Fruit fly (Drosophila melanogaster): ENCODE data around the gene Lip2.

The Lip2 gene

dm6 chr2L:10694053-10694618, 15.1 kb downstream of the Lip2 start, which contains the start of gene CG17108:
Gene CG17108, minus strand, starts transcription at chr2L:10694103.
- TF ChIP-seq fd85E (GFP tag; optimal IDR thresholded peaks at IDR 0.05) (no peak), CG6808 (GFP tag; optimal IDR thresholded peaks at IDR 0.05) (peak; percentile 42), CG1621 (tag; optimal IDR thresholded peaks at IDR 0.05) (no peak), fd59A (GFP tag; optimal IDR thresholded peaks at IDR 0.05) (no peak), Ets96B (tag; optimal IDR thresholded peaks at IDR 0.05) (peak; percentile 53), CG4318 (GFP tag; optimal IDR thresholded peaks at IDR 0.05) (no peak), CG9139 (GFP tag; optimal IDR thresholded peaks at IDR 0.05) (peak; percentile 21), eg (GFP tag; IDR thresholded peaks at IDR 0.05) (no peak), Eip93F (GFP tag; optimal IDR thresholded peaks at IDR 0.05) (no peak), topi (GFP tag; optimal IDR thresholded peaks at IDR 0.05) (no peak), Sox14 (GFP tag; optimal IDR thresholded peaks at IDR 0.05) (no peak), svp (GFP tag) (peak; percentile 80), Eip78C (GFP tag) (peak; percentile 30), Smox (GFP tag; optimal IDR thresholded peaks at IDR 0.05) (no peak), dsx (GFP tag; optimal IDR thresholded peaks at IDR 0.05; ENCODE audit: poor library complexity, severe bottlenecking) (peak; percentile 8), ss (GFP tag; optimal IDR thresholded peaks at IDR 0.05) (peak in 1 of 2 experiments; percentile 22), CG34406 (GFP tag; optimal IDR thresholded peaks at IDR 0.05) (no peak), CG6792 (GFP tag; optimal IDR thresholded peaks at IDR 0.05) (no peak), salr (GFP tag; optimal IDR thresholded peaks at IDR 0.05) (no peak), achi (GFP tag; optimal IDR thresholded peaks at IDR 0.05) (no peak), CG8119 (GFP tag; IDR thresholded peaks at IDR 0.05) (no peak)

- TF ChIP-seq Blimp-1 (GFP tag; optimal IDR thresholded peaks at IDR 0.05) (no peak), Eip78C (GFP tag) (no peak)
Observed at dm6 chr2L:10693018-10693417, 16.2 kb downstream of the Lip2 start.

- TF ChIP-seq CG1621 (tag; optimal IDR thresholded peaks at IDR 0.05) (no peak), CG6163 (GFP tag; IDR thresholded peaks at IDR 0.05) (no peak), OdsH (GFP tag; optimal IDR thresholded peaks at IDR 0.05) (no peak), CG16779 (tag; optimal IDR thresholded peaks at IDR 0.05) (no peak), achi (GFP tag; optimal IDR thresholded peaks at IDR 0.05) (no peak), CG31627 (GFP tag; optimal IDR thresholded peaks at IDR 0.05) (no peak), pdm3 (GFP tag; optimal IDR thresholded peaks at IDR 0.05) (no peak), spab (GFP tag; optimal IDR thresholded peaks at IDR 0.05) (no peak), CG4318 (GFP tag; optimal IDR thresholded peaks at IDR 0.05) (no peak)
Observed at dm6 chr2L:10689221-10690034, 19.8 kb downstream of the Lip2 start, which contains the start of gene CG7294. Gene CG7294, minus strand, starts transcription at chr2L:10689271.

dm6 chr2L:10688764-10689163, 20.5 kb downstream of the Lip2 start:
- TF ChIP-seq Lpt (GFP tag; optimal IDR thresholded peaks at IDR 0.05) (no peak), Blimp-1 (GFP tag; optimal IDR thresholded peaks at IDR 0.05) (no peak), Smox (GFP tag; optimal IDR thresholded peaks at IDR 0.05) (no peak), CG4318 (GFP tag; optimal IDR thresholded peaks at IDR 0.05) (no peak)

- TF ChIP-seq esn (GFP tag; optimal IDR thresholded peaks at IDR 0.05) (no peak), Met (GFP tag; optimal IDR thresholded peaks at IDR 0.05) (no peak), net (GFP tag; optimal IDR thresholded peaks at IDR 0.05) (no peak), CG10631 (GFP tag; optimal IDR thresholded peaks at IDR 0.05) (no peak), vri (GFP tag; optimal IDR thresholded peaks at IDR 0.05) (no peak), Gug (GFP tag; IDR thresholded peaks at IDR 0.05) (no peak), Blimp-1 (GFP tag; optimal IDR thresholded peaks at IDR 0.05) (no peak), CG1621 (tag; optimal IDR thresholded peaks at IDR 0.05) (no peak), lz (GFP tag; optimal IDR thresholded peaks at IDR 0.05) (no peak), CG3919 (GFP tag; optimal IDR thresholded peaks at IDR 0.05) (no peak)
Observed at dm6 chr2L:10687794-10688185, 21.5 kb downstream of the Lip2 start.
